Fruit fly (Drosophila melanogaster): ENCODE measurements around the gene CG31446.

DNA sequence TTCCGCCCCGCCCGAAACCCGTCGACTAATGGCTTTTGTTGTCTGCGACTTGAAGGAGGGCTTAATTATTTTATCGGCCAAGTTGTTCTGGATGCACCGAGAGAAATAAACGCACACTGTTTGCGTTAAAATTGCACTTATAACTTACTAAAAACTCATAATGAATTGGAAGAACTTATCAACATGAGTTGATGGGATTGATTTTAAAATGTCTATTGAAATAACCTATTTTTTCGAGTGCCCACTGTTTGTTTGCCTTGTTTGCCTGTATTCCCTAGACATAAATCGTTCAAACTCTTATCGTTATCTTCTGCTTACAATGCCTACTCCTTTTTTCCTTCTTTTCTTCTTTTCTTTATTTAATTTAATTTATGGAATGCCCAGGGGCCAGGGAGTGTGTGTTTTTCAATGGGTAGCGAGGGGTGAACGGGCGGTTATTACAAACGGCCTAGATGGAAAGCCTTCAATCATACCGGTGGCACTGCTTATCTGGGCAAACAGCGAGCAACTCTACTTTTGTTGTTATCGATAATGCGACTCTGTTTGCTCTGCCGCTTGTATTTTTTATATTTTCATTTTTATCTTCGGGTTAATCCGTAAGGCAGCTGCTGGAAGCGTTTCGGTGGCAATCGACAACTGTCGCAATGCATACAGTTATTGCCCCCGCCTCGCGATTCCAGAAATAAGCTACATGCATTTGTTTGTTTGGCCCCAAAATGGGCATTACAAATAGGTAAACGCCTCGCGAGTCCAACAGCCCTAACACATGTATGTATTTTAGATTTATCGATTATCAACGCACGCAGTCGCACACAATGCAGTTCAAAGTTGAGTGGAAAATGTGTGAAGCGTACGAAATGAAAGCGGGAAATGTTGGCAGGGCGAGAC lies 16.5 kb upstream of the CG31446 start:
- peak; percentile 45; the same call in 1 of the 2 replicates for TF ChIP-seq CG32121 (GFP tag; IDR thresholded peaks at IDR 0.05)
- TF ChIP-seq CG34367 (tag; optimal IDR thresholded peaks at IDR 0.05), result peak; percentile 9
- no peak for TF ChIP-seq CG13204 (GFP tag; optimal IDR thresholded peaks at IDR 0.05)
- peak; percentile 7 for TF ChIP-seq EcR (GFP tag; optimal IDR thresholded peaks at IDR 0.05)
- TF ChIP-seq CG10348 (GFP tag; IDR thresholded peaks at IDR 0.05), result no peak
- peak; percentile 11 for TF ChIP-seq CG9948 (tag; optimal IDR thresholded peaks at IDR 0.05)
- TF ChIP-seq CG17806 (tag; optimal IDR thresholded peaks at IDR 0.05), result no peak
- TF ChIP-seq CG12605 (GFP tag; IDR thresholded peaks at IDR 0.05), result peak; percentile 16; the same call in 1 of the 2 replicates
- peak; percentile 24 for TF ChIP-seq Pif1B (GFP tag; optimal IDR thresholded peaks at IDR 0.05)
- TF ChIP-seq Snoo (tag; optimal IDR thresholded peaks at IDR 0.05), result no peak
- no peak for TF ChIP-seq Pif1A (GFP tag; optimal IDR thresholded peaks at IDR 0.05)
- peak; percentile 19 for TF ChIP-seq CG8159 (tag; optimal IDR thresholded peaks at IDR 0.05)
- TF ChIP-seq Ets98B (GFP tag; IDR thresholded peaks at IDR 0.05), result peak; percentile 39

Measured in whole organism, pupa.